Fruit fly (Drosophila melanogaster): ENCODE measurements around the gene CG31342.

The CG31342 gene

dm6 chr3R:12997550-12998233, 11.9 kb downstream of the CG31342 start, which contains the start of the genes CG17327, CG44194 and CG7518 (continued):
- TF ChIP-seq CG4820 (GFP tag; optimal IDR thresholded peaks at IDR 0.05) (no peak), CG11247 (GFP tag; IDR thresholded peaks at IDR 0.05) (no peak), CG17912 (GFP tag; optimal IDR thresholded peaks at IDR 0.05) (no peak), Dref (GFP tag; IDR thresholded peaks at IDR 0.05) (peak; percentile 43), sd (tag; optimal IDR thresholded peaks at IDR 0.05) (no peak), stc (GFP tag; IDR thresholded peaks at IDR 0.05) (no peak), Ets65A (GFP tag) (no peak), zf30C (GFP tag; optimal IDR thresholded peaks at IDR 0.05) (no peak), dmrt11E (tag; optimal IDR thresholded peaks at IDR 0.05) (no peak), vfl (GFP tag; optimal IDR thresholded peaks at IDR 0.05) (no peak), hkb (optimal IDR thresholded peaks at IDR 0.05) (no peak), hkb (GFP tag; IDR thresholded peaks at IDR 0.05) (no peak), CG11398 (GFP tag; optimal IDR thresholded peaks at IDR 0.05) (no peak), Chrac-16 (GFP tag; optimal IDR thresholded peaks at IDR 0.05) (no peak), hb (GFP tag; IDR thresholded peaks at IDR 0.05; ENCODE audit: partially characterized antibody) (no peak), CG1832 (GFP tag; optimal IDR thresholded peaks at IDR 0.05) (no peak), CG8765 (GFP tag; IDR thresholded peaks at IDR 0.05) (no peak), CG3281 (GFP tag; optimal IDR thresholded peaks at IDR 0.05) (no peak), CG9932 (GFP tag; IDR thresholded peaks at IDR 0.05) (peak; percentile 40; the same call in 1 of the 2 replicates), kay (GFP tag; optimal IDR thresholded peaks at IDR 0.05) (no peak), Usf (GFP tag; optimal IDR thresholded peaks at IDR 0.05) (no peak), CG7556 (GFP tag; optimal IDR thresholded peaks at IDR 0.05) (no peak), Med (GFP tag) (peak; percentile 65), maf-S (GFP tag; optimal IDR thresholded peaks at IDR 0.05) (no peak), chm (GFP tag; IDR thresholded peaks at IDR 0.05) (no peak), br (optimal IDR thresholded peaks at IDR 0.05) (no peak), fd102C (GFP tag; optimal IDR thresholded peaks at IDR 0.05) (no peak), CG3847 (GFP tag; IDR thresholded peaks at IDR 0.05) (peak; percentile 24; the same call in 1 of the 2 replicates), az2 (GFP tag; optimal IDR thresholded peaks at IDR 0.05) (peak; percentile 30), CG12942 (GFP tag; optimal IDR thresholded peaks at IDR 0.05) (no peak), CG2116 (GFP tag; optimal IDR thresholded peaks at IDR 0.05) (peak; percentile 74), CG5180 (GFP tag; optimal IDR thresholded peaks at IDR 0.05) (no peak), CG3407 (GFP tag; optimal IDR thresholded peaks at IDR 0.05) (no peak), CG43689 (GFP tag; IDR thresholded peaks at IDR 0.05) (no peak)

- TF ChIP-seq Sry-δ (GFP tag; optimal IDR thresholded peaks at IDR 0.05) (no peak), Ets65A (GFP tag) (peak; percentile 22), CG9797 (GFP tag; optimal IDR thresholded peaks at IDR 0.05) (no peak), Opbp (GFP tag; IDR thresholded peaks at IDR 0.05; ENCODE audit: partially characterized antibody) (0 out of 3 replicates have a peak, but pooled peaks have one; percentile 1), CG12071 (GFP tag; optimal IDR thresholded peaks at IDR 0.05) (no peak), cg (GFP tag; optimal IDR thresholded peaks at IDR 0.05) (peak; percentile 92), CG8478 (optimal IDR thresholded peaks at IDR 0.05) (peak; percentile 40), shn (GFP tag; optimal IDR thresholded peaks at IDR 0.05) (no peak), CG8388 (GFP tag; optimal IDR thresholded peaks at IDR 0.05) (peak; percentile 97), MESR4 (GFP tag; optimal IDR thresholded peaks at IDR 0.05) (peak; percentile 4), CG4617 (GFP tag; optimal IDR thresholded peaks at IDR 0.05; ENCODE audit: borderline replicate concordance) (peak; percentile 18), ttk (GFP tag; IDR thresholded peaks at IDR 0.05) (no peak)
Measured at dm6 chr3R:12998234-12998591, 12.4 kb downstream of the CG31342 start.
